Worm (Caenorhabditis elegans) whole organism, young adult: ENCODE measurements around the gene dyf-13.

Experiments
- B0019.2 ChIP-seq: fragments of 200-800 bp; sonication (Bioruptor generic); conservative IDR thresholded peaks from 2 replicates; pipeline ENCODE4 v1.3.6; 2022; ENCODE audit warnings: missing genetic modification reagents, missing genetic modification characterization, missing compliant biosample characterization
- B0035.1 ChIP-seq: sonication (generic microtip); optimal IDR thresholded peaks from 2 replicates; lab custom pipeline; 2016; ENCODE audit warnings: missing genetic modification characterization, mild to moderate bottlenecking, missing compliant biosample characterization, missing genotype, missing genetic modification reagents
- B0261.1 ChIP-seq: sonication (generic microtip); optimal IDR thresholded peaks from 2 replicates; lab custom pipeline; 2016; ENCODE audit warnings: mild to moderate bottlenecking, missing genetic modification characterization, moderate library complexity, missing compliant biosample characterization
- B0336.3 ChIP-seq: fragments of 200-800 bp; sonication (Bioruptor generic); IDR thresholded peaks from 2 replicates; pipeline ENCODE4 v1.3.6; 2022; ENCODE audit warnings: missing genetic modification characterization, missing compliant biosample characterization
- C06A6.2 ChIP-seq: fragments of 200-800 bp; sonication (Bioruptor generic); conservative IDR thresholded peaks from 2 replicates; pipeline ENCODE4 v1.3.6; 2022; ENCODE audit warnings: missing genetic modification characterization, missing compliant biosample characterization
- F10E7.11 ChIP-seq: sonication (generic microtip); optimal IDR thresholded peaks from 2 replicates; lab custom pipeline; 2017; ENCODE audit warnings: mild to moderate bottlenecking, missing genetic modification characterization, moderate library complexity, missing compliant biosample characterization
- F39B2.1 ChIP-seq: fragments of 200-800 bp; sonication (Bioruptor generic); IDR thresholded peaks from 2 replicates; pipeline ENCODE4 v1.3.6; 2022; ENCODE audit warnings: missing genetic modification reagents, missing genetic modification characterization, missing compliant biosample characterization
- F49E8.2 ChIP-seq: sonication (generic microtip); optimal IDR thresholded peaks from 3 replicates; lab custom pipeline; 2017; ENCODE audit warnings: missing genetic modification characterization, mild to moderate bottlenecking, missing compliant biosample characterization, antibody characterized with exemption, moderate library complexity; ENCODE audit not compliant: insufficient read depth
- F55B11.4 ChIP-seq: sonication (generic microtip); optimal IDR thresholded peaks from 2 replicates; lab custom pipeline; 2016; ENCODE audit warnings: missing compliant biosample characterization, missing genetic modification characterization, borderline replicate concordance; ENCODE audit not compliant: insufficient read depth
- F57A8.1 ChIP-seq: fragments of 200-800 bp; sonication (Bioruptor generic); optimal IDR thresholded peaks from 2 replicates; lab custom pipeline; 2018; ENCODE audit warnings: mild to moderate bottlenecking, missing genetic modification characterization, moderate library complexity, missing compliant biosample characterization
- K11D2.4 ChIP-seq: fragments of 200-800 bp; sonication (Bioruptor generic); IDR thresholded peaks from 2 replicates; pipeline ENCODE4 v1.3.6; 2022; ENCODE audit warnings: missing genetic modification reagents, missing genetic modification characterization, missing compliant biosample characterization
- K12H6.12 ChIP-seq: fragments of 200-800 bp; sonication (Bioruptor generic); optimal IDR thresholded peaks from 2 replicates; lab custom pipeline; 2018; ENCODE audit warnings: mild to moderate bottlenecking, missing genetic modification characterization, missing compliant biosample characterization
- Y53F4B.3 ChIP-seq: fragments of 200-800 bp; sonication (Bioruptor generic); IDR thresholded peaks from 2 replicates; pipeline ENCODE4 v1.3.6; 2022; ENCODE audit warnings: missing genetic modification reagents, missing genetic modification characterization, missing compliant biosample characterization
- Y95B8A.8 ChIP-seq: fragments of 200-800 bp; sonication (Bioruptor generic); IDR thresholded peaks from 2 replicates; pipeline ENCODE4 v1.3.6; 2022; ENCODE audit warnings: missing genetic modification reagents, missing genetic modification characterization, missing compliant biosample characterization
- akir-1 ChIP-seq: fragments of 200-800 bp; sonication (Bioruptor generic); optimal IDR thresholded peaks from 2 replicates; lab custom pipeline; 2018; ENCODE audit warnings: mild to moderate bottlenecking, missing genetic modification characterization, moderate library complexity, missing compliant biosample characterization
- aptf-3 ChIP-seq: fragments of 200-800 bp; sonication (Bioruptor generic); IDR thresholded peaks from 2 replicates; pipeline ENCODE4 v1.3.6; 2022; ENCODE audit warnings: missing genetic modification characterization, missing compliant biosample characterization
- atf-7 ChIP-seq: sonication (generic microtip); optimal IDR thresholded peaks from 2 replicates; lab custom pipeline; 2017; ENCODE audit warnings: mild to moderate bottlenecking, missing genetic modification characterization, missing compliant biosample characterization
- athp-1 ChIP-seq: sonication (generic microtip); optimal IDR thresholded peaks from 2 replicates; lab custom pipeline; 2017; ENCODE audit warnings: mild to moderate bottlenecking, missing genetic modification characterization, missing compliant biosample characterization
- attf-6 ChIP-seq: fragments of 200-800 bp; sonication (Bioruptor generic); IDR thresholded peaks from 2 replicates; pipeline ENCODE4 v1.3.6; 2022; ENCODE audit warnings: missing genetic modification reagents, missing genetic modification characterization, missing compliant biosample characterization
- bed-1 ChIP-seq: fragments of 200-800 bp; sonication (Bioruptor generic); IDR thresholded peaks from 2 replicates; pipeline ENCODE4 v1.3.6; 2022; ENCODE audit warnings: missing genetic modification reagents, missing genetic modification characterization, missing compliant biosample characterization
- ceh-27 ChIP-seq: fragments of 200-800 bp; sonication (Bioruptor generic); optimal IDR thresholded peaks from 2 replicates; lab custom pipeline; 2018; ENCODE audit warnings: mild to moderate bottlenecking, missing genetic modification characterization, moderate library complexity, missing compliant biosample characterization
- ceh-58 ChIP-seq: fragments of 200-800 bp; sonication (Bioruptor generic); IDR thresholded peaks from 2 replicates; pipeline ENCODE4 v1.3.6; 2022; ENCODE audit warnings: missing genetic modification characterization, missing compliant biosample characterization
- chd-7 ChIP-seq: sonication (generic microtip); optimal IDR thresholded peaks from 2 replicates; lab custom pipeline; 2016; ENCODE audit warnings: mild to moderate bottlenecking, missing genetic modification characterization, moderate library complexity, missing compliant biosample characterization
- dpff-1 ChIP-seq: sonication (generic microtip); optimal IDR thresholded peaks from 2 replicates; lab custom pipeline; 2017; ENCODE audit warnings: mild to moderate bottlenecking, missing genetic modification characterization, missing compliant biosample characterization
- egl-44 ChIP-seq: fragments of 200-800 bp; sonication (Bioruptor generic); IDR thresholded peaks from 2 replicates; pipeline ENCODE4 v1.3.6; 2022; ENCODE audit warnings: missing genetic modification reagents, missing genetic modification characterization, missing compliant biosample characterization
- ekl-4 ChIP-seq: fragments of 200-800 bp; sonication (Bioruptor generic); IDR thresholded peaks from 2 replicates; pipeline ENCODE4 v1.3.6; 2022; ENCODE audit warnings: missing genetic modification reagents, missing genetic modification characterization, missing compliant biosample characterization
- gei-17 ChIP-seq: fragments of 200-800 bp; sonication (Bioruptor generic); optimal IDR thresholded peaks from 2 replicates; lab custom pipeline; 2018; ENCODE audit warnings: mild to moderate bottlenecking, missing genetic modification characterization, missing compliant biosample characterization
- hsf-1 ChIP-seq: fragments of 200-800 bp; sonication (Bioruptor generic); IDR thresholded peaks from 2 replicates; pipeline ENCODE4 v1.3.6; 2022; ENCODE audit warnings: missing genetic modification reagents, missing genetic modification characterization, missing compliant biosample characterization
- lag-1 ChIP-seq: fragments of 200-800 bp; sonication (Bioruptor generic); IDR thresholded peaks from 2 replicates; pipeline ENCODE4 v1.3.6; 2022; ENCODE audit warnings: missing genetic modification reagents, missing genetic modification characterization, missing compliant biosample characterization
- lin-26 ChIP-seq: fragments of 200-800 bp; sonication (Bioruptor generic); IDR thresholded peaks from 2 replicates; pipeline ENCODE4 v1.3.6; 2022; ENCODE audit warnings: missing genetic modification reagents, missing genetic modification characterization, missing compliant biosample characterization
- lin-35 ChIP-seq, 3 experiments: fragments of 150-350 bp in 2 of 3; sonication (generic microtip) in 1 of 3; optimal IDR thresholded peaks; 2 replicates each; lab custom pipeline; 2014 to 2018; ENCODE audit warnings: missing biosample characterization in 3 of 3, missing genetic modification characterization in 3 of 3, missing genetic modification reagents in 3 of 3
- lir-1 ChIP-seq: fragments of 200-800 bp; sonication (Bioruptor generic); conservative IDR thresholded peaks from 2 replicates; pipeline ENCODE4 v1.3.6; 2022; ENCODE audit warnings: missing genetic modification reagents, missing genetic modification characterization, missing compliant biosample characterization
- madf-10 ChIP-seq: sonication (generic microtip); optimal IDR thresholded peaks from 2 replicates; lab custom pipeline; 2016; ENCODE audit warnings: mild to moderate bottlenecking, missing genetic modification characterization, missing compliant biosample characterization
- madf-6 ChIP-seq: fragments of 200-800 bp; sonication (Bioruptor generic); IDR thresholded peaks from 2 replicates; pipeline ENCODE4 v1.3.6; 2022; ENCODE audit warnings: missing genetic modification reagents, missing genetic modification characterization, missing compliant biosample characterization
- mcd-1 ChIP-seq: fragments of 200-800 bp; sonication (Bioruptor generic); IDR thresholded peaks from 2 replicates; pipeline ENCODE4 v1.3.6; 2022; ENCODE audit warnings: missing genetic modification reagents, missing genetic modification characterization, missing compliant biosample characterization
- mes-4 ChIP-seq: sonication (generic microtip); optimal IDR thresholded peaks from 2 replicates; lab custom pipeline; 2016; ENCODE audit warnings: missing genotype, missing genetic modification characterization, missing compliant biosample characterization
- nfyb-1 ChIP-seq: fragments of 200-800 bp; sonication (Bioruptor generic); IDR thresholded peaks from 2 replicates; pipeline ENCODE4 v1.3.6; 2022; ENCODE audit warnings: missing genetic modification reagents, missing genetic modification characterization, missing compliant biosample characterization
- rcor-1 ChIP-seq: fragments of 200-800 bp; sonication (Bioruptor generic); IDR thresholded peaks from 2 replicates; pipeline ENCODE4 v1.3.6; 2022; ENCODE audit warnings: missing genetic modification reagents, missing genetic modification characterization, missing compliant biosample characterization
- repo-1 ChIP-seq: sonication (generic microtip); optimal IDR thresholded peaks from 2 replicates; lab custom pipeline; 2017; ENCODE audit warnings: mild to moderate bottlenecking, missing genetic modification characterization, missing compliant biosample characterization
- sea-2 ChIP-seq: fragments of 200-800 bp; sonication (Bioruptor generic); IDR thresholded peaks from 2 replicates; pipeline ENCODE4 v1.3.6; 2022; ENCODE audit warnings: missing genetic modification characterization, missing compliant biosample characterization
- tbp1 ChIP-seq: fragments of 200-800 bp; sonication (Bioruptor generic); optimal IDR thresholded peaks from 2 replicates; lab custom pipeline; 2018; ENCODE audit warnings: mild to moderate bottlenecking, missing genetic modification characterization, missing compliant biosample characterization
- tlf-1 ChIP-seq: fragments of 200-800 bp; sonication (Bioruptor generic); optimal IDR thresholded peaks from 2 replicates; lab custom pipeline; 2018; ENCODE audit warnings: mild to moderate bottlenecking, missing genetic modification characterization, missing compliant biosample characterization
- unc-62 ChIP-seq: fragments of 150-350 bp; optimal IDR thresholded peaks from 2 replicates; lab custom pipeline; 2014; ENCODE audit warnings: missing biosample characterization, missing genetic modification reagents, missing genetic modification characterization
- zfh-2 ChIP-seq: fragments of 200-800 bp; sonication (Bioruptor generic); conservative IDR thresholded peaks from 2 replicates; pipeline ENCODE4 v1.3.6; 2022; ENCODE audit warnings: missing genetic modification reagents, missing genetic modification characterization, missing compliant biosample characterization
- ztf-18 ChIP-seq: sonication (generic microtip); optimal IDR thresholded peaks from 2 replicates; lab custom pipeline; 2016; ENCODE audit warnings: missing genotype, mild to moderate bottlenecking, missing genetic modification characterization, missing compliant biosample characterization
- ztf-26 ChIP-seq: sonication (generic microtip); optimal IDR thresholded peaks from 2 replicates; lab custom pipeline; 2017; ENCODE audit warnings: missing genetic modification characterization, missing compliant biosample characterization
- ztf-3 ChIP-seq: fragments of 200-800 bp; sonication (Bioruptor generic); optimal IDR thresholded peaks from 2 replicates; lab custom pipeline; 2018; ENCODE audit warnings: mild to moderate bottlenecking, missing genetic modification characterization, missing compliant biosample characterization
- ztf-6 ChIP-seq: fragments of 200-800 bp; sonication (Bioruptor generic); IDR thresholded peaks from 2 replicates; pipeline ENCODE4 v1.3.6; 2022; ENCODE audit warnings: missing genetic modification reagents, missing genetic modification characterization, missing compliant biosample characterization

Gene dyf-13

DNA sequence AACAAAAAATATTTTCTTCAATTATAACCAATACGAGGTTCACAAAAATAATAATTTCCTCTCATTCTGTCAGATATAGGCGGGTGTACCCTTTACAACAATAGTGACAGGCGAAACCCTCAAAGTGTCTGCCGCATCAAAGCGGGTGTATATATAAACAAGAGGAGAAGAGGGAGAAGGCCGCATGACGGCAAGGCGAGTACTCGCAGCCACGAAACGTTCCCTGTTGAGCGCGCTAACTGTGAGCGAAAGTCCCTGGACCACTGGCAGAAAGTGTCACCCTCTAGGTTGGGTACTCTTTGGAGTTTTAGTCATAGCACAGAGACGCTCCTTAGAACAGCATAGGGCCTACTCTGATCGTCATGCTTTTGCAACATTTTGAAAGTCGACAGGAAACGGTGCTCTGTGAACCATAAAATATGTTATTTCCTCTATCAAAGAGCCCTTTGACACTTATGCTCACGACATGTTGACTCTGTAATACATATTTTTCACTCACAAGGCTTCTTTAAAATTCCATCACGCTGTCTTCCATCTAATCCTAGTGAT is 29.0 kb upstream of the dyf-13 start, which contains the start of gene pcrg-1 (continued):
- TF ChIP-seq chd-7 (tag; lab: Kevin White, UChicago) (peak; percentile 93), ceh-58 (GFP tag; lab: Robert Waterston, UW) (0 out of 2 replicates have a peak, but pooled peaks have one; percentile 7), F55B11.4 (tag; lab: Kevin White, UChicago) (no peak), B0336.3 (GFP tag; lab: Robert Waterston, UW) (peak; percentile 89), hsf-1 (GFP tag; lab: Robert Waterston, UW) (peak; percentile 65), ztf-6 (GFP tag; lab: Robert Waterston, UW) (peak; percentile 47; the same call in 1 of the 2 replicates), tlf-1 (GFP tag; lab: Kevin White, UChicago) (peak; percentile 82), lin-26 (peak; percentile 95), atf-7 (tag; lab: Kevin White, UChicago) (peak; percentile 56), C06A6.2 (GFP tag; lab: Robert Waterston, UW) (peak; percentile 69; the same call in 1 of the 2 replicates), sea-2 (GFP tag; lab: Robert Waterston, UW) (peak; percentile 72; the same call in 1 of the 2 replicates), F39B2.1 (0 out of 2 replicates have a peak, but pooled peaks have one; percentile 11), F49E8.2 (tag; lab: Kevin White, UChicago) (peak; percentile 76), aptf-3 (GFP tag; lab: Robert Waterston, UW) (0 out of 2 replicates have a peak, but pooled peaks have one; percentile 73), mes-4 (peak; percentile 83), madf-10 (peak; percentile 59), mcd-1 (GFP tag; lab: Robert Waterston, UW) (peak; percentile 79; the same call in 1 of the 2 replicates), Y95B8A.8 (GFP tag; lab: Robert Waterston, UW) (peak; percentile 51; the same call in 1 of the 2 replicates), egl-44 (GFP tag; lab: Robert Waterston, UW) (peak; percentile 80; the same call in 1 of the 2 replicates), K11D2.4 (peak; percentile 63; the same call in 1 of the 2 replicates), lag-1 (GFP tag; lab: Robert Waterston, UW) (no peak), akir-1 (GFP tag; lab: Kevin White, UChicago) (peak; percentile 36), ceh-27 (GFP tag; lab: Kevin White, UChicago) (peak; percentile 89), tbp1 (peak; percentile 87), zfh-2 (no peak), ekl-4 (GFP tag; lab: Robert Waterston, UW) (peak; percentile 83), madf-6 (GFP tag; lab: Robert Waterston, UW) (peak; percentile 81), ztf-18 (tag; lab: Kevin White, UChicago) (peak; percentile 84), lin-35 (GFP tag; optimal IDR thresholded peaks at IDR 0.05; lab: Kevin White, UChicago) (peak in 1 of 3 experiments; percentile 59), rcor-1 (GFP tag; lab: Robert Waterston, UW) (peak; percentile 62), lir-1 (GFP tag; lab: Robert Waterston, UW) (0 out of 2 replicates have a peak, but pooled peaks have one; percentile 40), B0035.1 (peak; percentile 16), athp-1 (tag; lab: Kevin White, UChicago) (peak; percentile 94), unc-62 (no peak), ztf-3 (GFP tag; lab: Kevin White, UChicago) (peak; percentile 20), dpff-1 (tag; lab: Kevin White, UChicago) (peak; percentile 89), B0019.2 (GFP tag; lab: Robert Waterston, UW) (no peak), ztf-26 (tag; lab: Kevin White, UChicago) (peak; percentile 71), K12H6.12 (tag; lab: Kevin White, UChicago) (peak; percentile 78), B0261.1 (peak; percentile 73), repo-1 (tag; lab: Kevin White, UChicago) (peak; percentile 87), nfyb-1 (peak; percentile 84), attf-6 (GFP tag; lab: Robert Waterston, UW) (peak; percentile 88), Y53F4B.3 (GFP tag; lab: Robert Waterston, UW) (peak; percentile 28; the same call in 1 of the 2 replicates), F10E7.11 (tag; lab: Kevin White, UChicago) (peak; percentile 4), gei-17 (no peak), bed-1 (GFP tag; lab: Robert Waterston, UW) (peak; percentile 80; the same call in 1 of the 2 replicates), F57A8.1 (GFP tag; lab: Kevin White, UChicago) (peak; percentile 55)
